Worm (Caenorhabditis elegans) whole organism, early embryonic: ENCODE data around the gene Y53F4B.10.
"Not testable (repeated sequence)": the region's sequence is repeated elsewhere in the genome, so short reads cannot be mapped to it uniquely, and the experiment has no call there.

Experiments used
- B0310.2 ChIP-seq: sonication (generic microtip); optimal IDR thresholded peaks from 2 replicates; lab custom pipeline; 2016; ENCODE audit warnings: mild to moderate bottlenecking, missing genetic modification characterization, missing compliant biosample characterization
- F13C5.2 ChIP-seq: sonication (generic microtip); optimal IDR thresholded peaks from 2 replicates; lab custom pipeline; 2017; ENCODE audit warnings: mild to moderate bottlenecking, missing genetic modification characterization, inconsistent platforms, missing compliant biosample characterization
- aly-1 ChIP-seq: sonication (generic microtip); optimal IDR thresholded peaks from 2 replicates; lab custom pipeline; 2016; ENCODE audit warnings: missing genetic modification characterization, missing compliant biosample characterization
- ama-1 ChIP-seq: fragments of 150-350 bp; optimal IDR thresholded peaks from 2 replicates; lab custom pipeline; 2014
- ceh-13 ChIP-seq: fragments of 200-800 bp; sonication (Bioruptor generic); optimal IDR thresholded peaks from 2 replicates; lab custom pipeline; 2018; ENCODE audit warnings: mild to moderate bottlenecking, missing genetic modification characterization, missing compliant biosample characterization
- ceh-36 ChIP-seq: sonication (generic microtip); optimal IDR thresholded peaks from 2 replicates; lab custom pipeline; 2016; ENCODE audit warnings: missing genetic modification characterization, inconsistent platforms, missing compliant biosample characterization
- ets-7 ChIP-seq: sonication (generic microtip); optimal IDR thresholded peaks from 2 replicates; lab custom pipeline; 2016; ENCODE audit warnings: missing genotype, missing genetic modification characterization, missing compliant biosample characterization
- flt-1 ChIP-seq: fragments of 200-800 bp; sonication (Bioruptor generic); IDR thresholded peaks from 2 replicates; pipeline ENCODE4 v1.3.6; 2022; ENCODE audit warnings: missing genetic modification characterization, missing compliant biosample characterization
- hmbx-1 ChIP-seq: sonication (generic microtip); optimal IDR thresholded peaks from 2 replicates; lab custom pipeline; 2016; ENCODE audit warnings: mild to moderate bottlenecking, missing genetic modification characterization, missing compliant biosample characterization
- hmg-4 ChIP-seq: fragments of 200-800 bp; sonication (Bioruptor generic); optimal IDR thresholded peaks from 2 replicates; lab custom pipeline; 2018; ENCODE audit warnings: mild to moderate bottlenecking, missing genetic modification characterization, missing compliant biosample characterization
- hnd-1 ChIP-seq: sonication (generic microtip); optimal IDR thresholded peaks from 2 replicates; lab custom pipeline; 2016; ENCODE audit warnings: missing genetic modification characterization, missing compliant biosample characterization
- pes-1 ChIP-seq: fragments of 200-800 bp; sonication (Bioruptor generic); IDR thresholded peaks from 2 replicates; pipeline ENCODE4 v1.3.6; 2022; ENCODE audit warnings: missing genetic modification reagents, missing genetic modification characterization, missing compliant biosample characterization
- scrt-1 ChIP-seq: fragments of 200-800 bp; sonication (Bioruptor generic); IDR thresholded peaks from 2 replicates; pipeline ENCODE4 v1.3.6; 2022; ENCODE audit warnings: missing genetic modification characterization, missing compliant biosample characterization
- sea-1 ChIP-seq: fragments of 200-800 bp; sonication (Bioruptor generic); conservative IDR thresholded peaks from 2 replicates; pipeline ENCODE4 v1.3.6; 2022; ENCODE audit warnings: missing genetic modification characterization, missing compliant biosample characterization
- tbx-11 ChIP-seq: fragments of 200-800 bp; sonication (Bioruptor generic); IDR thresholded peaks from 2 replicates; pipeline ENCODE4 v1.3.6; 2022; ENCODE audit warnings: missing genetic modification characterization, missing compliant biosample characterization
- tbx-37 ChIP-seq: fragments of 200-800 bp; sonication (Bioruptor generic); conservative IDR thresholded peaks from 2 replicates; pipeline ENCODE4 v1.3.6; 2022; ENCODE audit warnings: missing genetic modification reagents, missing genetic modification characterization, missing compliant biosample characterization
- tra-4 ChIP-seq: sonication (generic microtip); optimal IDR thresholded peaks from 2 replicates; lab custom pipeline; 2017; ENCODE audit warnings: missing genetic modification characterization, missing compliant biosample characterization

Gene Y53F4B.10

DNA sequence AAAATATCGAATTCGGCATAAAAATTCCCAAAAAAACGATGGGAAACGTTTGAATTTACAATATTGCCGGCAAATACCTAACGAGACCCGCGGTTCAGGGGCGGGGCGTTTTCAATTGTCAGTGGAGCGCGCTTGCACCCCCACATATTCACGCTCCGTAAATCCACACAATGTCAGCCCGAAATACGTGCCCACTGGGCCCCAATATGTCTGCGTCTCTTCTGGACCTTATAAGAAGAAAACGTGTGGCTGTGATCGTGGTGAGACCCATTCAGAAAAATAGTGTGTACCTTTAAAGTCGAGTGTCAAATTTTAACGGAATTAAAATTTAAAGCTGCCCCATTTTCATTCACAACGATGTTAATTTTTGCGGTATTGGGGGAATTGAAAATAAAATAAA is 1.2 kb upstream of the Y53F4B.10 start:
- TF ChIP-seq scrt-1 (GFP tag; lab: Robert Waterston, UW) (no peak), tbx-37 (GFP tag; lab: Robert Waterston, UW) (no peak), ceh-13 (GFP tag; lab: Kevin White, UChicago) (no peak), hmg-4 (GFP tag; lab: Kevin White, UChicago) (no peak), B0310.2 (tag; lab: Kevin White, UChicago) (no peak), tbx-11 (GFP tag; lab: Robert Waterston, UW) (no peak), ceh-36 (tag; lab: Kevin White, UChicago) (no peak)

DNA sequence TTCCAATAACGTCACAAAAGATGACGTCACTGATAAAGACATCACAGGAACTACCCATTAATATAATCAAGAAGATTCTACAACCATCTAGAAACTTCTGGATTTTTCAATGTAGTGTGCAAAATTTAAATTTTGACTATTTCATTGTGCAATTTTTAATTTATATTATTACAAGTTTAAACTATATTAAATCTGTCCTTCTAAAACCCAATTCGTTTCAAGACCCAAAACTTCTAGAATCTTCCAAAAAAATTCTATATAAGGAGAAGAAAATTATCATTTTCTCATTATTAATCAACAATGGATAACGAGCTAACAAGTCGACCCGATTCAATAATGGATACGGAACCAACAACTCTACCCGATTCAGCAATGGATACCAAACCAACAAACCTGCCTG is 10.7 kb downstream of the Y53F4B.10 start, which contains the start of gene Y53F4B.7:
TSS of gene Y53F4B.7 (plus strand) at position 301 of the 400 bp plus-strand sequence.
- TF ChIP-seq aly-1, ceh-36, B0310.2 (tag; lab: Kevin White, UChicago): not testable (repeated sequence)

DNA sequence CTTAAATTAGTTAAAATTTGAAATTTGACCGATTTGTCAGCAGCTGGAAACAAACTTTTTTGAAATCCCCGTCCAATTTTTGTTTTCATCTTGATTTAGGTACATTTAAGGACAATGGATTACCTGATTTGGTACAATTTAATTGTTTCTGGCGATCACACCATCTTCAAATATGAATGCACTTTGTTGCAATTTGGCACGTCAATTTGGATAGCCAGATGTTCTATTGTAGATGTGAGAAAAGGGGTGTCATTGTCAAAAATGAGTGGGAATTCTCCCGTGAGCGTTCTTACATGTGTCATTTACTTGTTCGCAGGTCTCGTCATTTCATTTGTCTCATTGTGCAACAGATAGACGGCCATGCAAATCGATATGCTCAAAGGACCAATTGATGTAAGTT is 15.1 kb downstream of the Y53F4B.10 start, which contains the start of gene Y53F4B.43:
TSS of gene Y53F4B.43 (plus strand) at position 301 of the 400 bp plus-strand sequence.
- TF ChIP-seq ets-7 (tag; lab: Kevin White, UChicago); F13C5.2; ceh-13 (GFP tag; lab: Kevin White, UChicago): not testable (repeated sequence)

DNA sequence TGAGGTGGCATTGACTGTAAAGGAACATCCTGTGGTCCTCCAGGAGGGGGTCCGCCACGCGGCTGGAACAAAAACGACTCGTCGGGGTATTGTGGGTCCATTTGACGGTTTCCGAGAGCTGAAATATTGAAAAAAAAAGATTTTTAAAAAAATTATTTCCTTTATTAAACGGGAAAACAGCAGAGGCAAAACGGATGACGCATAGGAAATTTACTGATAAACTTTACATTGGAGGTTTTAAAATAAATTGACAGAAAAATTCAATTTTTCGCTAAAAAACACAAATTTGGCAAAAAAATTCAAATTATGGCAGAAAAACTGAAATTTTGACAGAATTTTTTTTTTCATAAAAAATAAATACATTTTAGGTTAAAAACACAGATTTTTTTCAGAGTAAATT is 19.4 kb downstream of the Y53F4B.10 start, which contains the start of gene Y53F4B.5:
TSS of gene Y53F4B.5 (minus strand) at position 101 of the 400 bp plus-strand sequence.
- TF ChIP-seq ceh-13 (GFP tag; lab: Kevin White, UChicago) (no peak), tbx-37 (GFP tag; lab: Robert Waterston, UW) (no peak), hmbx-1 (tag; lab: Kevin White, UChicago) (no peak), ceh-36 (tag; lab: Kevin White, UChicago) (no peak), ets-7 (tag; lab: Kevin White, UChicago) (no peak), B0310.2 (tag; lab: Kevin White, UChicago) (no peak), F13C5.2 (no peak), scrt-1 (GFP tag; lab: Robert Waterston, UW) (no peak), aly-1 (tag; lab: Kevin White, UChicago) (no peak), hnd-1 (tag; lab: Kevin White, UChicago) (no peak), tra-4 (no peak), hmg-4 (GFP tag; lab: Kevin White, UChicago) (no peak), sea-1 (GFP tag; lab: Robert Waterston, UW) (no peak)

DNA sequence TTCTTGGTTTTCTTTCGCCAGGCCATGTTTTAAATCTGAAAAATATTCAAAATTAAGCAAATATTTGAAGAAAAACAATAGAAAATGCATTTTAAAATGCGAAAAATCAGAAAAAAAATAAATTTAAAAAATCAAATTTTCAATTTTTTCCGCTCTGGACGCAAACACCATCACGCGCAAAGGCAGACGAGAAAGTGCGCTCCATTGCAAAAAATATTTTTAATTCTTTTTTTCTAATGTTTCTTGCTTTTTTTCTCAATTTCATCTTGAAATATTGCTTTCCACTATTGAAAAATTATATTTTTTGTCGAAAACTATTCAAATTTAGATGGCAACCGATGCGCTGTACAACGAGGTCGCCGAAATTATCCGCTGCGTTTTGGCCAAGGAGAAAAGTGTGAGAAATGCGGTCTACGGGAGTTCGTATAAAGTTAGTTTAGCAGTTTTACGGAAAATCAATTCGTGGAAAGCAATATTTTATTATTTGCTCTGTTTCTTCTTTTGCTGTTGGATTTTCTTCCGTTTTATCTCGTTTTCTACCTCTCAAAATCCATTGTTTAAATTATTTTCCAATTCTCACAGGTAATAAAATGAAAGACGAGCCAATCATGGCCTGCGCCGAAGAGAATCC is 33.9 kb downstream of the Y53F4B.10 start, which contains the start of the genes pole-4, nsun-5 and metl-2:
TSS of gene pole-4 (minus strand) at position 35 of the 631 bp plus-strand sequence.
TSS of gene nsun-5 (plus strand) at position 298 of the 631 bp plus-strand sequence.
TSS of gene metl-2 (plus strand) at position 581 of the 631 bp plus-strand sequence.
- no peak for TF ChIP-seq aly-1 (tag; lab: Kevin White, UChicago)
- peak; percentile 5 for TF ChIP-seq F13C5.2
- TF ChIP-seq ceh-36 (tag; lab: Kevin White, UChicago), result no peak
- no peak for TF ChIP-seq hmbx-1 (tag; lab: Kevin White, UChicago)
- TF ChIP-seq tbx-37 (GFP tag; lab: Robert Waterston, UW), result no peak
- TF ChIP-seq B0310.2 (tag; lab: Kevin White, UChicago), result no peak
- no peak for TF ChIP-seq ama-1 (lab: Kevin White, UChicago)
- TF ChIP-seq flt-1 (GFP tag; lab: Robert Waterston, UW), result no peak
- no peak for TF ChIP-seq tbx-11 (GFP tag; lab: Robert Waterston, UW)

DNA sequence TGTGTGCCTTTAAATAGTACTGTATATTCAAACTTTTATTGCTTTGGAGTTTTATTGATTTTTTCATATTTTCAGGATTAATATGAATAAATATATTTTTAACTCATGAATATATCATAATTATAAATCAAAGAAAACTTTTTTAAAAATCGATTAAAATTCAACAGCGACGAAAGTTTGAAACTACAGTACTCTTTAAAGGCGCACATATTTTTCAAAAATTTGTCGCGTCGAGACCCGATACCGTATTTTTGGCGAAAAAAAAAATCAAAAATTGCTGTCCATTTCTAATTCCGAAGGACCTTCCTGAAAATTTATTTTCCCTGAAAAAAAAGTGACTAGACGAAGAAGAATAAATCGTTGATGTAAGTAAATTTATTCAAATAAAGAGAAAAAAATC is 35.0 kb downstream of the Y53F4B.10 start:
- TF ChIP-seq ama-1 (lab: Kevin White, UChicago) (no peak), tbx-11 (GFP tag; lab: Robert Waterston, UW) (no peak), tbx-37 (GFP tag; lab: Robert Waterston, UW) (no peak), pes-1 (GFP tag; lab: Robert Waterston, UW) (no peak), scrt-1 (GFP tag; lab: Robert Waterston, UW) (no peak), aly-1 (tag; lab: Kevin White, UChicago) (no peak), B0310.2 (tag; lab: Kevin White, UChicago) (no peak), ceh-36 (tag; lab: Kevin White, UChicago) (no peak), ceh-13 (GFP tag; lab: Kevin White, UChicago) (no peak), hmg-4 (GFP tag; lab: Kevin White, UChicago) (no peak), flt-1 (GFP tag; lab: Robert Waterston, UW) (no peak), sea-1 (GFP tag; lab: Robert Waterston, UW) (no peak), hmbx-1 (tag; lab: Kevin White, UChicago) (no peak)

DNA sequence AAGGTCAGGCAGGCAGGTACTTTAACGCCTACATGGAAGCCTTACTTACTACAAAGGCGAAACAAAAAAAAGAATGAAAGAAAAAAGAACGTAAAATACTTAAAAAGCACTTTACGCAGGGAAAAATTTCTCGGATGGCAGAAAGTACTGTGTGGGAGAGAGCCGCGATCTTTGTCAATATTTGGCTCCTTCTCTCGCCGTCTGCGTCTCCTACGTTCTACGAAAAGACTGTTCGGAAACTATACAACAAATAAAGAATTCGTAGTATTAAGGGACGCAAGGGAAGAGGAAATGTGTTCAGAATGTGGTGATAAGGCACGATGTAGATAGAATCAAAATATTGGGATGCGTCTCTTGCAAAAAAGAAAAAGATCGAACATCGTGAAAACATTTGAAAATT is 36.2 kb downstream of the Y53F4B.10 start:
- TF ChIP-seq hmbx-1 (tag; lab: Kevin White, UChicago), result no peak
- no peak for TF ChIP-seq hnd-1 (tag; lab: Kevin White, UChicago)
- TF ChIP-seq flt-1 (GFP tag; lab: Robert Waterston, UW), result no peak
- TF ChIP-seq aly-1 (tag; lab: Kevin White, UChicago), result no peak
- TF ChIP-seq B0310.2 (tag; lab: Kevin White, UChicago), result no peak
- TF ChIP-seq pes-1 (GFP tag; lab: Robert Waterston, UW), result no peak
- no peak for TF ChIP-seq tra-4
- TF ChIP-seq tbx-11 (GFP tag; lab: Robert Waterston, UW), result no peak
- no peak for TF ChIP-seq sea-1 (GFP tag; lab: Robert Waterston, UW)
- no peak for TF ChIP-seq F13C5.2
- no peak for TF ChIP-seq tbx-37 (GFP tag; lab: Robert Waterston, UW)
- no peak for TF ChIP-seq ceh-13 (GFP tag; lab: Kevin White, UChicago)
- no peak for TF ChIP-seq scrt-1 (GFP tag; lab: Robert Waterston, UW)
- TF ChIP-seq hmg-4 (GFP tag; lab: Kevin White, UChicago), result no peak
- TF ChIP-seq ceh-36 (tag; lab: Kevin White, UChicago), result no peak
